Fruit fly (Drosophila melanogaster) whole organism, embryonic: Measurements from ENCODE around the gene PhKgamma.

Source experiments
- Ada2b ChIP-seq: fragments of 200-800 bp; sonication (Bioruptor generic); IDR thresholded peaks from 2 replicates; pipeline ENCODE4 v1.3.6; 2022; ENCODE audit warnings: missing biosample characterization, missing genetic modification characterization
- Antp ChIP-seq: fragments of 200-800 bp; sonication (Bioruptor generic); optimal IDR thresholded peaks from 3 replicates; lab custom pipeline; 2016; ENCODE audit warnings: missing biosample characterization, missing genetic modification characterization
- B-H2 ChIP-seq: fragments of 200-800 bp; sonication (Bioruptor generic); optimal IDR thresholded peaks from 2 replicates; lab custom pipeline; 2018; ENCODE audit warnings: missing biosample characterization, mild to moderate bottlenecking, missing genetic modification characterization
- Bteb2 ChIP-seq: fragments of 200-800 bp; sonication (Bioruptor generic); optimal IDR thresholded peaks from 2 replicates; lab custom pipeline; 2016; ENCODE audit warnings: missing biosample characterization, missing genetic modification characterization
- C15 ChIP-seq: fragments of 200-800 bp; sonication (Bioruptor generic); IDR thresholded peaks from 3 replicates; pipeline ENCODE4 v1.3.6; 2022; ENCODE audit warnings: missing biosample characterization, missing genetic modification characterization
- CG10959 ChIP-seq: fragments of 200-800 bp; sonication (Bioruptor generic); IDR thresholded peaks from 2 replicates; pipeline ENCODE4 v1.3.6; 2022; ENCODE audit warnings: missing biosample characterization, missing genetic modification characterization
- CG11456 ChIP-seq: fragments of 200-800 bp; sonication (Bioruptor generic); IDR thresholded peaks from 3 replicates; pipeline ENCODE4 v1.3.6; 2022; ENCODE audit warnings: missing biosample characterization, missing genetic modification characterization
- CG12769 ChIP-seq: fragments of 200-800 bp; sonication (Bioruptor generic); optimal IDR thresholded peaks from 2 replicates; lab custom pipeline; 2019; ENCODE audit warnings: missing biosample characterization, mild to moderate bottlenecking, missing genetic modification characterization, moderate library complexity
- CG14710 ChIP-seq: fragments of 200-800 bp; sonication (Bioruptor generic); optimal IDR thresholded peaks from 3 replicates; lab custom pipeline; 2019; ENCODE audit warnings: missing biosample characterization, mild to moderate bottlenecking, missing genetic modification characterization, moderate library complexity
- CG14860 ChIP-seq: fragments of 200-800 bp; sonication (Bioruptor generic); IDR thresholded peaks from 3 replicates; pipeline ENCODE4 v1.3.6; 2022; ENCODE audit warnings: missing biosample characterization, missing genetic modification characterization; ENCODE audit not compliant: partially characterized antibody
- CG15269 ChIP-seq: fragments of 200-800 bp; sonication (Bioruptor generic); optimal IDR thresholded peaks from 2 replicates; lab custom pipeline; 2018; ENCODE audit warnings: missing biosample characterization, mild to moderate bottlenecking, missing genetic modification characterization, moderate library complexity
- CG1529 ChIP-seq: fragments of 200-800 bp; sonication (Bioruptor generic); optimal IDR thresholded peaks from 3 replicates; lab custom pipeline; 2018; ENCODE audit warnings: missing biosample characterization, missing genetic modification characterization
- CG1602 ChIP-seq: fragments of 200-800 bp; sonication (Bioruptor generic); optimal IDR thresholded peaks from 3 replicates; lab custom pipeline; 2016; ENCODE audit warnings: missing biosample characterization, missing genetic modification characterization
- CG17912 ChIP-seq: fragments of 200-800 bp; sonication (Bioruptor generic); optimal IDR thresholded peaks from 2 replicates; lab custom pipeline; 2018; ENCODE audit warnings: missing biosample characterization, mild to moderate bottlenecking, missing genetic modification characterization
- CG1792 ChIP-seq: fragments of 200-800 bp; sonication (Bioruptor generic); optimal IDR thresholded peaks from 2 replicates; lab custom pipeline; 2016; ENCODE audit warnings: missing biosample characterization, missing genetic modification characterization
- CG18262 ChIP-seq: fragments of 200-800 bp; optimal IDR thresholded peaks from 3 replicates; lab custom pipeline; 2019; ENCODE audit warnings: missing biosample characterization, mild to moderate bottlenecking, missing genetic modification characterization, moderate library complexity
- CG2712 ChIP-seq: fragments of 200-800 bp; optimal IDR thresholded peaks from 3 replicates; lab custom pipeline; 2019; ENCODE audit warnings: missing biosample characterization, mild to moderate bottlenecking, missing genetic modification characterization, moderate library complexity
- CG30020 ChIP-seq: fragments of 200-800 bp; optimal IDR thresholded peaks from 2 replicates; lab custom pipeline; 2019; ENCODE audit warnings: missing biosample characterization, mild to moderate bottlenecking, missing genetic modification characterization, moderate library complexity
- CG30403 ChIP-seq: fragments of 200-800 bp; sonication (Bioruptor generic); optimal IDR thresholded peaks from 3 replicates; lab custom pipeline; 2016; ENCODE audit warnings: missing biosample characterization, missing genetic modification characterization
- CG31441 ChIP-seq: fragments of 200-800 bp; sonication (Bioruptor generic); IDR thresholded peaks from 2 replicates; pipeline ENCODE4 v1.3.6; 2022; ENCODE audit warnings: missing biosample characterization, missing genetic modification characterization
- CG33557 ChIP-seq: fragments of 200-800 bp; sonication (Bioruptor generic); optimal IDR thresholded peaks from 2 replicates; lab custom pipeline; 2019; ENCODE audit warnings: missing biosample characterization, mild to moderate bottlenecking, missing genetic modification characterization, moderate library complexity
- CG34224 ChIP-seq: fragments of 200-800 bp; sonication (Bioruptor generic); IDR thresholded peaks from 3 replicates; pipeline ENCODE4 v1.3.6; 2022; ENCODE audit warnings: missing biosample characterization, missing genetic modification characterization; ENCODE audit not compliant: partially characterized antibody
- CG5953 ChIP-seq: fragments of 200-800 bp; sonication (Bioruptor generic); IDR thresholded peaks from 2 replicates; pipeline ENCODE4 v1.3.6; 2022; ENCODE audit warnings: missing biosample characterization, missing genetic modification characterization
- CG6813 ChIP-seq: fragments of 200-800 bp; sonication (Bioruptor generic); optimal IDR thresholded peaks from 2 replicates; lab custom pipeline; 2017; ENCODE audit warnings: missing biosample characterization, missing genetic modification characterization, mild to moderate bottlenecking, moderate library complexity, missing genetic modification reagents
- CG7928 ChIP-seq: fragments of 200-800 bp; sonication (Bioruptor generic); optimal IDR thresholded peaks from 2 replicates; lab custom pipeline; 2017; ENCODE audit warnings: missing biosample characterization, mild to moderate bottlenecking, missing genetic modification characterization
- CG7987 ChIP-seq: fragments of 200-800 bp; sonication (Bioruptor generic); optimal IDR thresholded peaks from 2 replicates; lab custom pipeline; 2018; ENCODE audit warnings: missing biosample characterization, mild to moderate bottlenecking, missing genetic modification characterization, moderate library complexity
- Dip2 ChIP-seq: fragments of 200-800 bp; sonication (Bioruptor generic); IDR thresholded peaks from 2 replicates; pipeline ENCODE4 v1.3.6; 2022; ENCODE audit warnings: missing biosample characterization, missing genetic modification characterization
- Drgx ChIP-seq: fragments of 200-800 bp; sonication (Bioruptor generic); IDR thresholded peaks from 2 replicates; pipeline ENCODE4 v1.3.6; 2022; ENCODE audit warnings: missing biosample characterization, missing genetic modification characterization
- Hmr ChIP-seq: fragments of 200-800 bp; sonication (Bioruptor generic); optimal IDR thresholded peaks from 3 replicates; lab custom pipeline; 2017; ENCODE audit warnings: mild to moderate bottlenecking, missing biosample characterization, missing genetic modification reagents, missing genetic modification characterization
- Hr39 ChIP-seq: fragments of >200 bp; optimal IDR thresholded peaks from 2 replicates; lab custom pipeline; 2017
- Hr78 ChIP-seq, 2 experiments: fragments of 200-800 bp in 1 of 2; fragments of >200 bp in 1 of 2; sonication (Bioruptor generic) in 1 of 2; optimal IDR thresholded peaks; 2 replicates each; lab custom pipeline; 2017 to 2019; ENCODE audit warnings: missing biosample characterization in 2 of 2, missing genetic modification characterization in 2 of 2, mild to moderate bottlenecking in 1 of 2, moderate library complexity in 1 of 2
- Sry-δ ChIP-seq: fragments of 200-800 bp; sonication (Bioruptor generic); optimal IDR thresholded peaks from 2 replicates; lab custom pipeline; 2016; ENCODE audit warnings: missing biosample characterization, missing genetic modification characterization
- bcd ChIP-seq: fragments of 200-800 bp; sonication (Bioruptor generic); optimal IDR thresholded peaks from 2 replicates; lab custom pipeline; 2017; ENCODE audit warnings: missing biosample characterization, mild to moderate bottlenecking, missing genetic modification characterization
- cato ChIP-seq: fragments of 200-800 bp; sonication (Bioruptor generic); optimal IDR thresholded peaks from 2 replicates; lab custom pipeline; 2016; ENCODE audit warnings: missing biosample characterization, missing genetic modification characterization, borderline replicate concordance
- crol ChIP-seq: fragments of 200-800 bp; sonication (Bioruptor generic); IDR thresholded peaks from 2 replicates; pipeline ENCODE4 v1.3.6; 2022; ENCODE audit warnings: missing biosample characterization, missing genetic modification characterization
- dati ChIP-seq: fragments of 200-800 bp; sonication (Bioruptor generic); IDR thresholded peaks from 2 replicates; pipeline ENCODE4 v1.3.6; 2022; ENCODE audit warnings: missing biosample characterization, missing genetic modification characterization
- fd96Cb ChIP-seq: fragments of 200-800 bp; sonication (Bioruptor generic); optimal IDR thresholded peaks from 2 replicates; lab custom pipeline; 2018; ENCODE audit warnings: missing biosample characterization, mild to moderate bottlenecking, missing genetic modification characterization, moderate library complexity
- gce ChIP-seq: fragments of 200-800 bp; sonication (Bioruptor generic); IDR thresholded peaks from 3 replicates; pipeline ENCODE4 v1.3.6; 2022; ENCODE audit warnings: missing biosample characterization, missing genetic modification characterization
- gsb-n ChIP-seq: fragments of 200-800 bp; sonication (Bioruptor generic); optimal IDR thresholded peaks from 3 replicates; lab custom pipeline; 2018; ENCODE audit warnings: missing biosample characterization, mild to moderate bottlenecking, missing genetic modification characterization
- ham ChIP-seq: fragments of 200-800 bp; sonication (Bioruptor generic); IDR thresholded peaks from 2 replicates; pipeline ENCODE4 v1.3.6; 2022; ENCODE audit warnings: missing biosample characterization, missing genetic modification characterization
- ind ChIP-seq: fragments of 200-800 bp; sonication (Bioruptor generic); optimal IDR thresholded peaks from 3 replicates; lab custom pipeline; 2016; ENCODE audit warnings: missing biosample characterization, missing genetic modification characterization
- maf-S ChIP-seq: fragments of 200-800 bp; sonication (Bioruptor generic); optimal IDR thresholded peaks from 2 replicates; lab custom pipeline; 2016; ENCODE audit warnings: missing biosample characterization, missing genetic modification characterization
- oc ChIP-seq: fragments of 200-800 bp; sonication (Bioruptor generic); optimal IDR thresholded peaks from 2 replicates; lab custom pipeline; 2018; ENCODE audit warnings: missing biosample characterization, mild to moderate bottlenecking, missing genetic modification characterization, moderate library complexity
- onecut ChIP-seq: fragments of 200-800 bp; sonication (Bioruptor generic); IDR thresholded peaks from 2 replicates; pipeline ENCODE4 v1.3.6; 2022; ENCODE audit warnings: missing biosample characterization, missing genetic modification characterization
- org-1 ChIP-seq: fragments of 200-800 bp; sonication (Bioruptor generic); optimal IDR thresholded peaks from 2 replicates; lab custom pipeline; 2017; ENCODE audit warnings: missing biosample characterization, missing genetic modification characterization
- pnt ChIP-seq: fragments of 200-800 bp; sonication (Bioruptor generic); optimal IDR thresholded peaks from 3 replicates; lab custom pipeline; 2016; ENCODE audit warnings: missing biosample characterization, missing genetic modification characterization
- repo ChIP-seq: fragments of 200-800 bp; sonication (Bioruptor generic); optimal IDR thresholded peaks from 2 replicates; lab custom pipeline; 2016; ENCODE audit warnings: missing biosample characterization, missing genetic modification characterization
- ro ChIP-seq: fragments of 200-800 bp; sonication (Bioruptor generic); IDR thresholded peaks from 2 replicates; pipeline ENCODE4 v1.3.6; 2022; ENCODE audit warnings: missing biosample characterization, missing genetic modification characterization
- seq ChIP-seq: fragments of 200-800 bp; sonication (Bioruptor generic); IDR thresholded peaks from 2 replicates; pipeline ENCODE4 v1.3.6; 2022; ENCODE audit warnings: missing biosample characterization, missing genetic modification characterization
- trh ChIP-seq: fragments of 200-800 bp; sonication (Bioruptor generic); optimal IDR thresholded peaks from 2 replicates; lab custom pipeline; 2016; ENCODE audit warnings: missing biosample characterization, missing genetic modification characterization
- wdn ChIP-seq: fragments of 200-800 bp; sonication (Bioruptor generic); IDR thresholded peaks from 2 replicates; pipeline ENCODE4 v1.3.6; 2022; ENCODE audit warnings: missing biosample characterization, missing genetic modification characterization
- zfh1 ChIP-seq: fragments of 200-800 bp; sonication (Bioruptor generic); IDR thresholded peaks from 3 replicates; pipeline ENCODE4 v1.3.6; 2022; ENCODE audit warnings: missing biosample characterization, missing genetic modification characterization

The PhKgamma gene

dm6 chrX:11660476-11660875, 34.5 kb upstream of the PhKgamma start (continued):
- TF ChIP-seq CG33557 (GFP tag; lab: Kevin White, UChicago) = no peak
- no peak for TF ChIP-seq CG1602 (GFP tag; lab: Kevin White, UChicago)
- no peak for TF ChIP-seq Hr39
- TF ChIP-seq repo = no peak
- TF ChIP-seq oc (tag; lab: Kevin White, UChicago) = peak; percentile 52
- TF ChIP-seq pnt (GFP tag; lab: Kevin White, UChicago) = no peak
- TF ChIP-seq gce (GFP tag; lab: Robert Waterston, UW) = peak; percentile 72; the same call in 1 of the 3 replicates
- TF ChIP-seq CG31441 (GFP tag; lab: Robert Waterston, UW) = peak; percentile 44; the same call in 1 of the 2 replicates
- no peak for TF ChIP-seq Antp (GFP tag; lab: Kevin White, UChicago)
- no peak for TF ChIP-seq CG30020
- TF ChIP-seq wdn (GFP tag; lab: Robert Waterston, UW) = no peak
- TF ChIP-seq CG11456 = no peak
- TF ChIP-seq CG6813 = peak; percentile 63
- TF ChIP-seq CG14710 (tag; lab: Kevin White, UChicago) = peak; percentile 23
- TF ChIP-seq CG1529 (GFP tag; lab: Kevin White, UChicago) = peak; percentile 53
- TF ChIP-seq maf-S = no peak
- TF ChIP-seq Sry-δ (GFP tag; lab: Kevin White, UChicago) = no peak
- TF ChIP-seq seq (GFP tag; lab: Robert Waterston, UW) = peak; percentile 21; the same call in 1 of the 2 replicates
- no peak for TF ChIP-seq Drgx (GFP tag; lab: Robert Waterston, UW)
- TF ChIP-seq Hr78 (GFP tag; optimal IDR thresholded peaks at IDR 0.05; lab: Kevin White, UChicago) = no peak
- TF ChIP-seq CG5953 (GFP tag; lab: Robert Waterston, UW) = peak; percentile 72; the same call in 1 of the 2 replicates
- TF ChIP-seq CG2712 (tag; lab: Kevin White, UChicago) = peak; percentile 33
- TF ChIP-seq C15 = no peak
- TF ChIP-seq Dip2 (GFP tag; lab: Robert Waterston, UW) = no peak
- peak; percentile 33 for TF ChIP-seq CG18262 (tag; lab: Kevin White, UChicago)
- no peak for TF ChIP-seq CG10959 (GFP tag; lab: Robert Waterston, UW)
- no peak for TF ChIP-seq Bteb2 (GFP tag; lab: Kevin White, UChicago)
- TF ChIP-seq ind (GFP tag; lab: Kevin White, UChicago) = no peak
- TF ChIP-seq org-1 (GFP tag; lab: Kevin White, UChicago) = peak; percentile 29
- no peak for TF ChIP-seq cato (GFP tag; lab: Kevin White, UChicago)
- TF ChIP-seq crol (GFP tag; lab: Robert Waterston, UW) = no peak
- no peak for TF ChIP-seq ham (GFP tag; lab: Robert Waterston, UW)
- no peak for TF ChIP-seq ro
- TF ChIP-seq Ada2b = no peak
- no peak for TF ChIP-seq CG7928 (GFP tag; lab: Kevin White, UChicago)
- peak; percentile 36; the same call in 1 of the 2 replicates for TF ChIP-seq onecut (GFP tag; lab: Robert Waterston, UW)
- peak; percentile 61 for TF ChIP-seq CG7987 (GFP tag; lab: Kevin White, UChicago)
- TF ChIP-seq bcd (GFP tag; lab: Kevin White, UChicago) = peak; percentile 8
- TF ChIP-seq CG15269 (tag; lab: Kevin White, UChicago) = peak; percentile 40
- TF ChIP-seq CG34224 (GFP tag; lab: Robert Waterston, UW) = no peak
- TF ChIP-seq Hmr (GFP tag; lab: Kevin White, UChicago) = peak; percentile 38
- peak; percentile 18 for TF ChIP-seq CG1792
- peak; percentile 40 for TF ChIP-seq gsb-n (tag; lab: Kevin White, UChicago)
- no peak for TF ChIP-seq trh (GFP tag; lab: Kevin White, UChicago)
- no peak for TF ChIP-seq fd96Cb (tag; lab: Kevin White, UChicago)
- TF ChIP-seq zfh1 (GFP tag; lab: Robert Waterston, UW) = peak; percentile 53; the same call in 1 of the 3 replicates
- peak; percentile 24 for TF ChIP-seq CG12769 (tag; lab: Kevin White, UChicago)
- TF ChIP-seq B-H2 (GFP tag; lab: Kevin White, UChicago) = no peak
- no peak for TF ChIP-seq CG30403 (GFP tag; lab: Kevin White, UChicago)
- no peak for TF ChIP-seq CG14860 (GFP tag; lab: Robert Waterston, UW)
- TF ChIP-seq dati (GFP tag; lab: Robert Waterston, UW) = no peak
- no peak for TF ChIP-seq CG17912 (GFP tag; lab: Kevin White, UChicago)
